Worm (Caenorhabditis elegans): ENCODE data around the gene F13H6.5.

ce11 chrV:6346906-6347305 lies 27.8 kb downstream of the F13H6.5 start:
- no peak for TF ChIP-seq med-1 (GFP tag; optimal IDR thresholded peaks at IDR 0.05; ENCODE audit: insufficient read depth)
- no peak for TF ChIP-seq ref-1 (GFP tag; conservative IDR thresholded peaks at IDR 0.05)
- TF ChIP-seq ztf-29 (GFP tag; IDR thresholded peaks at IDR 0.05): no peak
- no peak for TF ChIP-seq cog-1 (tag; optimal IDR thresholded peaks at IDR 0.05)
- no peak for TF ChIP-seq T22C8.4 (GFP tag; IDR thresholded peaks at IDR 0.05)
- TF ChIP-seq klf-2 (GFP tag; conservative IDR thresholded peaks at IDR 0.05): no peak
